Fruit fly (Drosophila melanogaster): ENCODE measurements around the gene CG5050.

Gene CG5050

DNA sequence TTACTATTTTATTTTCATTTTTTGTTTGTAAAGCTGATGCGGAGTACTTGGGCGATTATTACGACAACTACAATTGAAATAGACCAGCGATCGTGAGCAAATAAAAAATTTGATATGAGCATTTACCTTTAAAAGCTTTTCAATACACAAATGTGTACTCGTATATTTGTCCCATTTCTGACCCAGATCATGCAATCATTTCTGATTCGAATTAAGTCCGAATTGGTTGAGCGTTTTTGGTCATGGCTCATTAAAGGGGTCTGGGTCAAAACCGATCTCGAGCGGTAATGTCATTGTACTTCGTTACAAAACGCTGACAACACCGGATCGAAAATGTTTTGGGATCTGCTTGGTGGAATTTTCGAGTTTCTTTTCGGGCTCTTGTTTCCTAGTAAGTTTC, 33.5 kb downstream of the CG5050 start, which contains the start of gene CG43220:
TSS of gene CG43220 (plus strand) at position 301 of the 400 bp plus-strand sequence.
- no peak for TF ChIP-seq Mio (GFP tag; optimal IDR thresholded peaks at IDR 0.05)
- TF ChIP-seq Sp1 (GFP tag; optimal IDR thresholded peaks at IDR 0.05): no peak
- no peak for TF ChIP-seq Hr78 (GFP tag; optimal IDR thresholded peaks at IDR 0.05)
- no peak for TF ChIP-seq dl (GFP tag; optimal IDR thresholded peaks at IDR 0.05; ENCODE audit: insufficient read depth in 1 of 2, partially characterized antibody in 2 of 2)
- TF ChIP-seq ey (GFP tag; optimal IDR thresholded peaks at IDR 0.05): no peak
- TF ChIP-seq tai (GFP tag; optimal IDR thresholded peaks at IDR 0.05): no peak
- no peak for TF ChIP-seq N (GFP tag; optimal IDR thresholded peaks at IDR 0.05)
- no peak for TF ChIP-seq CG32264 (GFP tag; optimal IDR thresholded peaks at IDR 0.05)
- no peak for TF ChIP-seq fru (GFP tag; optimal IDR thresholded peaks at IDR 0.05)
- TF ChIP-seq Rel (GFP tag; optimal IDR thresholded peaks at IDR 0.05): no peak
- no peak for TF ChIP-seq Rel (tag; optimal IDR thresholded peaks at IDR 0.05)
- no peak for TF ChIP-seq jim (GFP tag; optimal IDR thresholded peaks at IDR 0.05)
- TF ChIP-seq dsf (GFP tag; optimal IDR thresholded peaks at IDR 0.05; ENCODE audit: borderline replicate concordance): no peak
- no peak for TF ChIP-seq woc (GFP tag; optimal IDR thresholded peaks at IDR 0.05)
- TF ChIP-seq br (GFP tag; optimal IDR thresholded peaks at IDR 0.05): no peak
- TF ChIP-seq psq (GFP tag; optimal IDR thresholded peaks at IDR 0.05): no peak
- TF ChIP-seq Myc (optimal IDR thresholded peaks at IDR 0.05): no peak
- TF ChIP-seq usp (GFP tag; optimal IDR thresholded peaks at IDR 0.05): no peak

DNA sequence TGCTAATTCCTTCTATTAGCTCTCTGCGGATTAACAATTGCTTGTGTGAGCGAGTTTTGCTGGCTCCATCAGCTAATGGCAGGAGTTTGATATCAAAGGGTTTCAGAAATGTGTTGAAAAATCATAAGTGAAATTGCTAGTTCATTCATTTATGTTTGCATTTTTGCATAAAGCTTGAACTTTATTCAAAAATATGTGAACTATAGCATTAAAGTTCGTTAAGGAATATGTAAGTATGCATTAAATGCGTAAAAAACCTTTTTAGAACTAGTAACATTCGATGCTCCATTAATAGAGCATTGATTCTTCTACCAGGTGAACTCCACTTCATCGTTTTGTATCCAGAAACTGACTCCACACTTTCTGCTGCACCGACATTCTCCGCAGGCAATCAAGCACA, 40.0 kb downstream of the CG5050 start:
- TF ChIP-seq usp (GFP tag; optimal IDR thresholded peaks at IDR 0.05) (no peak), woc (GFP tag; optimal IDR thresholded peaks at IDR 0.05) (no peak), Mio (GFP tag; optimal IDR thresholded peaks at IDR 0.05) (no peak), rgr (GFP tag; optimal IDR thresholded peaks at IDR 0.05) (no peak), Abd-B (GFP tag; optimal IDR thresholded peaks at IDR 0.05) (no peak), N (GFP tag; optimal IDR thresholded peaks at IDR 0.05) (no peak)

DNA sequence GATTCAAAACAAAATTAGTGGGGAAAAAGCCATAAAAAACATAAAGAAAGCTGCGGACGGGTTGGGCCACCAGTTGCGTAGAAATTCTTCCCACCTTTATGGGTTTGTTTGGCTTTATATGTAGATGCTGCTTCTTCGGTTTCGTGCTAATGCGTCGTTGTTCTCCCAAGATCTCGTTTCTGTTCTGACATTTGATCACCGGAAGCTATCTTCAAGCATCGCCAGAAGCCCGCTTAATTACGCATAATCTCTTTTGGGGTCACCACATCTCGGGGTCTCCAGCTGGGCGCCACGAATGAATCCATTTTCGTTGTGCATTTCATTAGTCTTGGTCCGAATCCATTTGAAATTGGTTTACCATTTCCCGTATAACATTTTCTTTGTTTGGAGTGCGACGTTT, 43.0 kb downstream of the CG5050 start:
- TF ChIP-seq usp (GFP tag; optimal IDR thresholded peaks at IDR 0.05) (no peak), GATAd (GFP tag; optimal IDR thresholded peaks at IDR 0.05) (no peak)

DNA sequence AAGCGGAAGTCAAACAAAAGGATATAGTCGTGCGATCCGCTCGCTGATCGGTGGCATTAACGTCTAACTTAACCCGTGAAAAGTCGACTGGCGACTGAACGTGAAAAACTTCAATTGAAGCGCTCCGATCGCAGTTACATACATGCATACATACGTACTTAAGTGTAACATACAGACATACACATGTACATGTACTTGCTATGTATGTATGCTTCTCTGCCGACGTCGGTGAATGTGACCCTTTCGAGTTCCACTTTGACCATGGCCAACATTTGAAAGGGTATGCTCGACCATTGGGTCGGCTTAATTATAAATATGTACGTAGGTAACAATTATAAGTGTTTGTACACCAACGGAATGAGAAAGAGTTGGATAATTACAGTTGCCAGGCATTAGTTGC, 44.4 kb downstream of the CG5050 start, which contains the start of gene qua:
TSS of gene qua (minus strand) at position 101 of the 400 bp plus-strand sequence.
- no peak for TF ChIP-seq dl (GFP tag; optimal IDR thresholded peaks at IDR 0.05; ENCODE audit: insufficient read depth in 1 of 2, partially characterized antibody in 2 of 2)
- no peak for TF ChIP-seq Mio (GFP tag; optimal IDR thresholded peaks at IDR 0.05)
- TF ChIP-seq pan (optimal IDR thresholded peaks at IDR 0.05): no peak
- TF ChIP-seq lola (GFP tag; optimal IDR thresholded peaks at IDR 0.05): no peak
- TF ChIP-seq CG9705 (GFP tag; optimal IDR thresholded peaks at IDR 0.05): no peak
- TF ChIP-seq brk (GFP tag; optimal IDR thresholded peaks at IDR 0.05): no peak

DNA sequence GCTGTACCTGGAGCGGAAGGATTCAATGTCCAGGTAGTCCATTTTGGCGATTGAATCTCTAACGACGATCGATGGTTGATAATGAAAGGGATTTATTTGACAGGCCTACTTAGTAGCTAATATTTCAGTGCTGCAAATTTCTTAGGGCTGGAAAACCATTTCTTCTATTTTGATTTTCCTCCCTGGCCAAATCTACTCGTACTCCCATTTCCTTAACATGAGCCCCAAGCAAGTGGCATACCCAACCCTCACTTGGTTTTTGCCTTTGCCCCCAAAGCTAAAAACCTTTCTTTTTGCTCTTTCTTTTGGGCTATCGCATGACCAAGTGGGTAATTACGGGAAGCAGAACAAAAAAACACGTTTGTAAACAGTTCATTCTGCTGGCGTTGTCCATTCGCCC, 46.0 kb downstream of the CG5050 start, which contains the start of gene CG15142:
TSS of gene CG15142 (minus strand) at position 101 of the 400 bp plus-strand sequence.
- TF ChIP-seq Mio (GFP tag; optimal IDR thresholded peaks at IDR 0.05) (no peak), Dfd (GFP tag; optimal IDR thresholded peaks at IDR 0.05) (no peak), Sp1 (GFP tag; optimal IDR thresholded peaks at IDR 0.05) (no peak), tai (GFP tag; optimal IDR thresholded peaks at IDR 0.05) (no peak), pan (optimal IDR thresholded peaks at IDR 0.05) (no peak), CG9705 (GFP tag; optimal IDR thresholded peaks at IDR 0.05) (no peak), sv (GFP tag; optimal IDR thresholded peaks at IDR 0.05) (no peak), CrebA (GFP tag; optimal IDR thresholded peaks at IDR 0.05; ENCODE audit: borderline replicate concordance) (no peak), Hr78 (GFP tag; optimal IDR thresholded peaks at IDR 0.05) (no peak), fru (GFP tag; optimal IDR thresholded peaks at IDR 0.05) (no peak), lola (GFP tag; optimal IDR thresholded peaks at IDR 0.05) (no peak), usp (GFP tag; optimal IDR thresholded peaks at IDR 0.05) (no peak), GATAd (GFP tag; optimal IDR thresholded peaks at IDR 0.05) (no peak), Hnf4 (GFP tag; optimal IDR thresholded peaks at IDR 0.05) (no peak), woc (GFP tag; optimal IDR thresholded peaks at IDR 0.05) (no peak), Rel (GFP tag; optimal IDR thresholded peaks at IDR 0.05) (no peak), Rel (tag; optimal IDR thresholded peaks at IDR 0.05) (no peak), dl (GFP tag; optimal IDR thresholded peaks at IDR 0.05; ENCODE audit: insufficient read depth in 1 of 2, partially characterized antibody in 2 of 2) (no peak), rgr (GFP tag; optimal IDR thresholded peaks at IDR 0.05) (no peak), h (GFP tag; optimal IDR thresholded peaks at IDR 0.05) (no peak), CG32264 (GFP tag; optimal IDR thresholded peaks at IDR 0.05) (no peak)
